Worm (Caenorhabditis elegans) whole organism, late embryonic: ENCODE measurements around the gene srab-11.

Experiments used
- ama-1 ChIP-seq: fragments of 150-350 bp; optimal IDR thresholded peaks from 2 replicates; lab custom pipeline; 2014
- ceh-14 ChIP-seq: sonication (generic microtip); optimal IDR thresholded peaks from 2 replicates; lab custom pipeline; 2016; ENCODE audit warnings: missing genotype, missing genetic modification characterization, missing compliant biosample characterization
- ceh-9 ChIP-seq: sonication (generic microtip); optimal IDR thresholded peaks from 2 replicates; lab custom pipeline; 2016; ENCODE audit warnings: mild to moderate bottlenecking, missing genetic modification characterization, inconsistent platforms, missing compliant biosample characterization
- fkh-10 ChIP-seq: fragments of 150-350 bp; optimal IDR thresholded peaks from 2 replicates; lab custom pipeline; 2014; ENCODE audit warnings: missing biosample characterization, missing genetic modification reagents, missing genetic modification characterization
- gmeb-2 ChIP-seq: sonication (generic microtip); optimal IDR thresholded peaks from 2 replicates; lab custom pipeline; 2016; ENCODE audit warnings: missing genetic modification characterization, inconsistent platforms, missing compliant biosample characterization
- hlh-8 ChIP-seq: sonication (generic microtip); optimal IDR thresholded peaks from 2 replicates; lab custom pipeline; 2016; ENCODE audit warnings: missing genotype, missing genetic modification characterization, missing compliant biosample characterization
- odd-2 ChIP-seq: sonication (generic microtip); optimal IDR thresholded peaks from 2 replicates; lab custom pipeline; 2017; ENCODE audit warnings: antibody characterized with exemption, mild to moderate bottlenecking, missing genetic modification characterization, missing compliant biosample characterization
- pqm-1 ChIP-seq: sonication (generic microtip); optimal IDR thresholded peaks from 2 replicates; lab custom pipeline; 2016; ENCODE audit warnings: missing genetic modification characterization, missing compliant biosample characterization

- TF ChIP-seq ceh-14 (tag; lab: Kevin White, UChicago): no peak
- TF ChIP-seq pqm-1 (tag; lab: Kevin White, UChicago): no peak
- no peak for TF ChIP-seq ceh-9 (tag; lab: Kevin White, UChicago)
- no peak for TF ChIP-seq ama-1 (lab: Kevin White, UChicago)
- no peak for TF ChIP-seq fkh-10 (GFP tag; lab: Kevin White, UChicago)
- no peak for TF ChIP-seq hlh-8 (tag; lab: Kevin White, UChicago)
- TF ChIP-seq odd-2 (tag; lab: Kevin White, UChicago): no peak
- no peak for TF ChIP-seq gmeb-2 (tag; lab: Kevin White, UChicago)
Observed at ce11 chrV:3171625-3172024, 24.8 kb upstream of the srab-11 start.
